Worm (Caenorhabditis elegans): ENCODE measurements around the gene che-12.

DNA sequence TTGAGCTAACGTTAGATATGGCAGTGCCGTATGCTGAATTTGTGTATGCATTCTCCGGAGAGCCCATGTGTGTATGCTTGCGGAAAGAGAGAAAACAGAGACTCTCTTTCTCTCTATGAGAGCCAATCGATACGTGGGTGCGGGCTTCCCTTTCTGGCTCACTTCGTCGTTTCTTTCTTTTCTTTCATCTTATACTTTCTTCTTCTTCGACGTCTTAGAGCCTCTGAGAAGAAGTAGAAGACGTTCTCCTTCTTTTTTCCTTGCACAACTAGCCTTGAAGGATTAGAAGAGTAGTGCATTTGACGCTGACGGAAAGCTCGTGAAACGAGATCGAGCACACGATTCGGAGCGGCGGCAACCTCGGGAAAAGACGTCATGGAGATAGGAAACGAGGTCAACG lies 33.3 kb downstream of the che-12 start:
- TF ChIP-seq ama-1 (optimal IDR thresholded peaks at IDR 0.05) (no peak), ama-1 (GFP tag; optimal IDR thresholded peaks at IDR 0.05) (no peak), Y53G8AR.9 (GFP tag; conservative IDR thresholded peaks at IDR 0.05) (no peak), snpc-1.3 (tag; optimal IDR thresholded peaks at IDR 0.05; ENCODE audit: insufficient read depth) (no peak), egl-18 (GFP tag; IDR thresholded peaks at IDR 0.05) (no peak), F49E8.2 (tag; optimal IDR thresholded peaks at IDR 0.05; ENCODE audit: insufficient read depth) (no peak), repo-1 (tag; optimal IDR thresholded peaks at IDR 0.05) (no peak)

Data from whole organism, young adult.